Fruit fly (Drosophila melanogaster) Kc167 (cell line): ENCODE results near the gene mRpL16.

Source experiments
- Myc ChIP-seq: fragments of >200 bp; optimal IDR thresholded peaks from 2 replicates; lab custom pipeline; 2017; ENCODE audit warnings: missing external identifiers
- Sin3A ChIP-seq: fragments of >200 bp; optimal IDR thresholded peaks from 2 replicates; lab custom pipeline; 2018; ENCODE audit warnings: missing external identifiers
- h ChIP-seq: fragments of >200 bp; optimal IDR thresholded peaks from 3 replicates; lab custom pipeline; 2018; ENCODE audit warnings: missing external identifiers

DNA sequence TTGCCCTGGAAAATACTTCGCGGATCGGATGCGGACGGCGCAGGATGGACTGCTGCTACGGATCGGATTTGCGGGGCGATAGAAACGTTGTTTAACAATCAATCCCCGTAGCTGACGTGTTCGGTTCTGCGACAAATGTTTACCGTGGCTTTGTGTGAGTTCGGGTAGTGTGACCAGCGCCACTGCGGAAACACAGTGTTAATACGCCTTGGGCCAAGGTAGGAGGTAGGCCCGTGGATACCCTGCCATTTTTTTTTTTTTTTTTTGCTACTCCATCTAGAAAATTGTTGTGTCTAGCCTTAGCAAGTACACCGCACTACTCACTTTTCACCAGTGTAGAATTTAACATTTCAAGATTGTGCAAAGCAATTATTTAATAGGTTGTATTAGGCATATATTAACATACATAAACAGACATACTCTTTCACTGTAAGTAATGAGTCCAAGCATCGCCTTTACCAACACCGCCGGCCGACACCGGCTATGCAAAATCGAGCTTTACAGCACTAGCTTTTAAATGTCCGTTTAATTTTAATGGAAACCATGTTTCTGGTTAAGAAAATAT lies 28.4 kb upstream of the mRpL16 start, which contains the start of gene deltaCOP:
- TF ChIP-seq Myc (lab: Kevin White, UChicago) = no peak
- no peak for TF ChIP-seq Sin3A (lab: Kevin White, UChicago)
- no peak for TF ChIP-seq h (lab: Kevin White, UChicago)
